Worm (Caenorhabditis elegans) whole organism, L4/young adult: ENCODE data around the gene pals-39.
A peak's percentile ranks its signal among the peaks of the same experiment; 100 is the strongest.

ENCODE experiments used
- dao-5 ChIP-seq: sonication (generic microtip); optimal IDR thresholded peaks from 2 replicates; lab custom pipeline; 2016; ENCODE audit warnings: missing genotype, missing genetic modification characterization, moderate library complexity, missing compliant biosample characterization
- him-1 ChIP-seq: sonication (generic microtip); optimal IDR thresholded peaks from 2 replicates; lab custom pipeline; 2016; ENCODE audit warnings: missing genotype, missing genetic modification reagents, missing genetic modification characterization, missing compliant biosample characterization

- peak; percentile 52 for TF ChIP-seq him-1 (tag; lab: Kevin White, UChicago)
- no peak for TF ChIP-seq dao-5 (tag; lab: Kevin White, UChicago)
Measured at ce11 chrV:12465399-12465798, 21.7 kb upstream of the pals-39 start.
